Worm (Caenorhabditis elegans) whole organism, L1 larva: ENCODE measurements around the gene Y24D9A.6.

ENCODE experiments used
- C16A3.4 ChIP-seq: fragments of 150-350 bp; optimal IDR thresholded peaks from 2 replicates; lab custom pipeline; 2014; ENCODE audit warnings: missing biosample characterization, missing genetic modification characterization
- Y116A8C.19 ChIP-seq: sonication (generic microtip); optimal IDR thresholded peaks from 2 replicates; lab custom pipeline; 2016; ENCODE audit warnings: missing compliant biosample characterization, missing genetic modification characterization, borderline replicate concordance
- aha-1 ChIP-seq: fragments of 150-350 bp; optimal IDR thresholded peaks from 2 replicates; lab custom pipeline; 2014; ENCODE audit warnings: missing biosample characterization, missing genetic modification characterization
- aly-2 ChIP-seq: fragments of 150-350 bp; optimal IDR thresholded peaks from 2 replicates; lab custom pipeline; 2014; ENCODE audit warnings: missing biosample characterization, missing genetic modification characterization
- ama-1 ChIP-seq: fragments of 150-350 bp; optimal IDR thresholded peaks from 2 replicates; lab custom pipeline; 2014
- ceh-82 ChIP-seq, 3 experiments: fragments of 150-350 bp in 1 of 3; sonication (generic microtip) in 2 of 3; optimal IDR thresholded peaks; 2 replicates each; lab custom pipeline; 2014 to 2017; ENCODE audit warnings: missing biosample characterization in 3 of 3, missing genetic modification characterization in 3 of 3
- dpl-1 ChIP-seq, 3 experiments: fragments of 150-350 bp in 2 of 3; sonication (generic microtip) in 1 of 3; optimal IDR thresholded peaks; 2 replicates each; lab custom pipeline; 2014 to 2017; ENCODE audit warnings: missing biosample characterization in 3 of 3, missing genetic modification characterization in 3 of 3, missing genetic modification reagents in 3 of 3
- dsc-1 ChIP-seq: sonication (generic microtip); optimal IDR thresholded peaks from 2 replicates; lab custom pipeline; 2016; ENCODE audit warnings: mild to moderate bottlenecking, missing genetic modification characterization, missing compliant biosample characterization
- efl-1 ChIP-seq, 4 experiments: fragments of 150-350 bp; optimal IDR thresholded peaks in 3 of 4; peaks in 1 of 4; 1 replicate in 1 of 4; 2 replicates in 3 of 4; lab custom pipeline; 2014; ENCODE audit warnings: missing biosample characterization in 2 of 4, missing genetic modification characterization in 2 of 4, missing genetic modification reagents in 2 of 4
- efl-3 ChIP-seq: fragments of 200-800 bp; sonication (Bioruptor generic); optimal IDR thresholded peaks from 2 replicates; lab custom pipeline; 2018; ENCODE audit warnings: mild to moderate bottlenecking, missing genetic modification characterization, missing compliant biosample characterization
- egl-27 ChIP-seq, 2 experiments: fragments of 150-350 bp in 1 of 2; sonication (generic microtip); optimal IDR thresholded peaks; 3 replicates each; lab custom pipeline; 2017 to 2018; ENCODE audit warnings: missing biosample characterization in 2 of 2, missing genetic modification characterization in 2 of 2, missing genetic modification reagents in 2 of 2
- elt-3 ChIP-seq, 6 experiments: fragments of 150-350 bp in 1 of 6; sonication (generic microtip); optimal IDR thresholded peaks; 2 replicates each; lab custom pipeline; 2017 to 2018; ENCODE audit warnings: missing biosample characterization in 6 of 6, missing genetic modification characterization in 6 of 6, inconsistent platforms in 1 of 6
- ets-5 ChIP-seq: fragments of 200-800 bp; sonication (Bioruptor generic); IDR thresholded peaks from 2 replicates; pipeline ENCODE4 v1.3.6; 2022; ENCODE audit warnings: missing genetic modification characterization, missing compliant biosample characterization
- fkh-10 ChIP-seq: sonication (generic microtip); optimal IDR thresholded peaks from 2 replicates; lab custom pipeline; 2017; ENCODE audit warnings: missing biosample characterization, missing genetic modification reagents, missing genetic modification characterization
- fkh-4 ChIP-seq: sonication (generic microtip); optimal IDR thresholded peaks from 2 replicates; lab custom pipeline; 2016; ENCODE audit warnings: missing compliant biosample characterization, missing genetic modification characterization, borderline replicate concordance
- fkh-8 ChIP-seq: sonication (generic microtip); optimal IDR thresholded peaks from 2 replicates; lab custom pipeline; 2016; ENCODE audit warnings: mild to moderate bottlenecking, missing genetic modification characterization, missing compliant biosample characterization
- grh-1 ChIP-seq: fragments of 200-800 bp; sonication (Bioruptor generic); IDR thresholded peaks from 2 replicates; pipeline ENCODE4 v1.3.6; 2022; ENCODE audit warnings: missing genetic modification reagents, missing genetic modification characterization, missing compliant biosample characterization
- hlh-4 ChIP-seq: sonication (generic microtip); optimal IDR thresholded peaks from 2 replicates; lab custom pipeline; 2016; ENCODE audit warnings: mild to moderate bottlenecking, missing genetic modification characterization, missing compliant biosample characterization
- hpl-2 ChIP-seq: fragments of 150-350 bp; optimal IDR thresholded peaks from 2 replicates; lab custom pipeline; 2014; ENCODE audit warnings: missing biosample characterization, missing genetic modification reagents, missing genetic modification characterization
- irx-1 ChIP-seq: sonication (generic microtip); optimal IDR thresholded peaks from 2 replicates; lab custom pipeline; 2016; ENCODE audit warnings: missing genetic modification characterization, missing compliant biosample characterization
- lin-13 ChIP-seq: fragments of 150-350 bp; optimal IDR thresholded peaks from 2 replicates; lab custom pipeline; 2014; ENCODE audit warnings: missing biosample characterization, missing genetic modification reagents, missing genetic modification characterization
- lin-14 ChIP-seq: fragments of 200-800 bp; sonication (Bioruptor generic); optimal IDR thresholded peaks from 2 replicates; lab custom pipeline; 2018; ENCODE audit warnings: mild to moderate bottlenecking, missing genetic modification characterization, moderate library complexity, missing compliant biosample characterization
- lin-35 ChIP-seq, 2 experiments: fragments of 150-350 bp; optimal IDR thresholded peaks; 2 replicates each; lab custom pipeline; 2014; ENCODE audit warnings: missing biosample characterization in 2 of 2, missing genetic modification characterization in 2 of 2, missing genetic modification reagents in 2 of 2
- lin-39 ChIP-seq: fragments of 150-350 bp; optimal IDR thresholded peaks from 2 replicates; lab custom pipeline; 2014; ENCODE audit warnings: missing biosample characterization, missing genetic modification reagents, missing genetic modification characterization
- lir-3 ChIP-seq: sonication (generic microtip); optimal IDR thresholded peaks from 2 replicates; lab custom pipeline; 2016; ENCODE audit warnings: mild to moderate bottlenecking, missing genetic modification characterization, moderate library complexity, missing compliant biosample characterization; ENCODE audit not compliant: poor library complexity
- mab-9 ChIP-seq: fragments of 200-800 bp; sonication (Bioruptor generic); IDR thresholded peaks from 2 replicates; pipeline ENCODE4 v1.3.6; 2022; ENCODE audit warnings: missing genetic modification reagents, missing genetic modification characterization, missing compliant biosample characterization
- mef-2 ChIP-seq: fragments of 150-350 bp; optimal IDR thresholded peaks from 2 replicates; lab custom pipeline; 2014; ENCODE audit warnings: missing biosample characterization, missing genetic modification characterization
- mep-1 ChIP-seq: fragments of 150-350 bp; optimal IDR thresholded peaks from 2 replicates; lab custom pipeline; 2014; ENCODE audit warnings: missing biosample characterization, missing genetic modification characterization
- nhr-11 ChIP-seq: fragments of 150-350 bp; optimal IDR thresholded peaks from 2 replicates; lab custom pipeline; 2014; ENCODE audit warnings: missing biosample characterization, missing genetic modification characterization
- nhr-12 ChIP-seq: sonication (generic microtip); optimal IDR thresholded peaks from 2 replicates; lab custom pipeline; 2017; ENCODE audit warnings: missing biosample characterization, missing genetic modification characterization
- nhr-19 ChIP-seq: fragments of 200-800 bp; sonication (Bioruptor generic); conservative IDR thresholded peaks from 2 replicates; pipeline ENCODE4 v1.3.6; 2022; ENCODE audit warnings: missing genetic modification characterization, missing compliant biosample characterization
- nhr-237 ChIP-seq: fragments of 150-350 bp; optimal IDR thresholded peaks from 2 replicates; lab custom pipeline; 2014; ENCODE audit warnings: missing biosample characterization, missing genetic modification characterization
- nhr-76 ChIP-seq: sonication (generic microtip); optimal IDR thresholded peaks from 2 replicates; lab custom pipeline; 2017; ENCODE audit warnings: missing biosample characterization, missing genetic modification characterization
- nhr-77 ChIP-seq: fragments of 150-350 bp; optimal IDR thresholded peaks from 2 replicates; lab custom pipeline; 2014; ENCODE audit warnings: missing biosample characterization, missing genetic modification characterization
- nhr-84 ChIP-seq: sonication (generic microtip); optimal IDR thresholded peaks from 2 replicates; lab custom pipeline; 2017; ENCODE audit warnings: missing biosample characterization, missing genetic modification characterization
- nhr-85 ChIP-seq: sonication (generic microtip); peaks from one replicate; lab custom pipeline; 2016; ENCODE audit warnings: missing genetic modification characterization, inconsistent platforms, missing compliant biosample characterization
- nhr-90 ChIP-seq: sonication (generic microtip); optimal IDR thresholded peaks from 2 replicates; lab custom pipeline; 2016; ENCODE audit warnings: mild to moderate bottlenecking, missing genetic modification characterization, missing compliant biosample characterization; ENCODE audit not compliant: poor library complexity
- pax-3 ChIP-seq: fragments of 200-800 bp; sonication (Bioruptor generic); optimal IDR thresholded peaks from 2 replicates; lab custom pipeline; 2018; ENCODE audit warnings: mild to moderate bottlenecking, missing genetic modification characterization, moderate library complexity, missing compliant biosample characterization
- pqm-1 ChIP-seq: sonication (generic microtip); optimal IDR thresholded peaks from 3 replicates; lab custom pipeline; 2017; ENCODE audit warnings: missing biosample characterization, missing genetic modification characterization
- skn-1 ChIP-seq: fragments of 150-350 bp; optimal IDR thresholded peaks from 2 replicates; lab custom pipeline; 2014; ENCODE audit warnings: missing biosample characterization, missing genetic modification characterization
- snu-23 ChIP-seq: sonication (generic microtip); optimal IDR thresholded peaks from 2 replicates; lab custom pipeline; 2016; ENCODE audit warnings: missing genetic modification characterization, missing compliant biosample characterization
- sup-37 ChIP-seq: fragments of 200-800 bp; sonication (Bioruptor generic); optimal IDR thresholded peaks from 2 replicates; lab custom pipeline; 2018; ENCODE audit warnings: mild to moderate bottlenecking, missing genetic modification characterization, missing compliant biosample characterization
- swsn-7 ChIP-seq: sonication (generic microtip); optimal IDR thresholded peaks from 2 replicates; lab custom pipeline; 2016; ENCODE audit warnings: missing genetic modification characterization, missing compliant biosample characterization
- tbx-2 ChIP-seq: sonication (generic microtip); optimal IDR thresholded peaks from 2 replicates; lab custom pipeline; 2016; ENCODE audit warnings: missing genetic modification characterization, missing compliant biosample characterization
- unc-62 ChIP-seq: fragments of 150-350 bp; optimal IDR thresholded peaks from 2 replicates; lab custom pipeline; 2014; ENCODE audit warnings: missing biosample characterization, missing genetic modification reagents, missing genetic modification characterization
- unc-86 ChIP-seq: sonication (generic microtip); optimal IDR thresholded peaks from 2 replicates; lab custom pipeline; 2016; ENCODE audit warnings: missing genetic modification characterization, missing compliant biosample characterization
- vab-15 ChIP-seq: sonication (generic microtip); optimal IDR thresholded peaks from 2 replicates; lab custom pipeline; 2017; ENCODE audit warnings: missing genotype, mild to moderate bottlenecking, missing genetic modification characterization, missing compliant biosample characterization
- zip-4 ChIP-seq: fragments of 200-800 bp; sonication (Bioruptor generic); optimal IDR thresholded peaks from 2 replicates; lab custom pipeline; 2018; ENCODE audit warnings: mild to moderate bottlenecking, missing genetic modification characterization, moderate library complexity, missing compliant biosample characterization
- ztf-11 ChIP-seq, 2 experiments: sonication (generic microtip); optimal IDR thresholded peaks; 2 replicates each; lab custom pipeline; 2016 to 2017; ENCODE audit warnings: missing genetic modification characterization in 2 of 2, missing biosample characterization in 1 of 2, missing compliant biosample characterization in 1 of 2
- ztf-4 ChIP-seq: fragments of 150-350 bp; optimal IDR thresholded peaks from 2 replicates; lab custom pipeline; 2014; ENCODE audit warnings: missing biosample characterization, missing genetic modification characterization

Y24D9A.6 gene

DNA sequence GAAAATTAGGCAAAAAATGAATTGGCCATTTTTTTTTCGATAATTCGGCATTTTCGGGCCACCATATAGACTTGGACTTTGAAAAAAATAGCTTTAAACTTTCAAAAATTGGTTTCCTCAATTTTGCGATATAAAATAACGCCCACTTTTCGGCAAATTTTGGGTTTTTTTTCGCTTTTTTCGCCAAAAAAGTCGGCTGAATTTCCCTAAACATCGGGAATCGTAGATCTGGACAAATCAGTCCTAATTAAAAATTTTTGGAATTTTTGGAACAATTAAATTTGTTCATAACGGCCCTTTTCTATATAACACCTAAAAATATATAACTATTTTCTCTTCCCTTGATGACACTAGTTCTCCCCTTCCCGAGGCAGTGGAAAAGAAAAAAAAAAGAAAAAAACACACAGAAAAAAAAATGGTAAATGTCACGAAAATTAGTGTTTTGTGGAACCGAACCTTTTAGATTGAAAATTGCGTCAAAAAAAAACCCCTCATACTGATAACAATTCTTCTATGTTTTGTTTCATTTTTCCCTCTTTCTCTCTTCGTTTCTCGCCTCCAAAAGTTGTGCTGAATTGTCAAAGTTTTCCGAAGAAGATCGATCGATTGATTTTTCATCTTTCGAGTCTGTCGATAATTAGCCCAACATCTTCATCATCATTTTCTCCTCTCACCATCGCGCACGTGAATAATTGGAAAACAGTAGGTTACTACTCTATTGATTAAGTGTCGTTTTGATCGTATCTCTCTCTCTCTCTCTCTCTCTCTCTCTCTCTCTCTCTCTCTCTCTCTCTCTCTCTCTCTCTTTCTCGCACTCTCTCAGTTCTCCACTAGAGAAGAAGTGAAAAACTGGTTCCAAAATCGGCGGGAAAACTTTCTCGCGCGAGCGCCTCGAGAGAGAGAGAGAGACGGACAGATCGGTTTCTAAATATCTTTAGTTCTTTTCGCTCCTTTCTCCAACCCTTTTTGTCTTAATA, at the start of gene Y24D9A.6:
Y24D9A.6 (minus strand) TSS at position 51 of the 977 bp plus-strand sequence.
- peak in 3 of 6 experiments; percentile 69 to 89 (median 76) for TF ChIP-seq elt-3 (tag; optimal IDR thresholded peaks at IDR 0.05; lab: Kevin White, UChicago)
- TF ChIP-seq ceh-82 (tag; optimal IDR thresholded peaks at IDR 0.05; lab: Kevin White, UChicago) = peak; percentile 20 to 47 (median 37)
- no peak for TF ChIP-seq nhr-12
- TF ChIP-seq hpl-2 (GFP tag; lab: Kevin White, UChicago) = peak; percentile 74
- TF ChIP-seq egl-27 (tag; optimal IDR thresholded peaks at IDR 0.05; lab: Kevin White, UChicago) = peak; percentile 58 to 71
- peak; percentile 56 to 86 for TF ChIP-seq lin-35 (GFP tag; optimal IDR thresholded peaks at IDR 0.05; lab: Kevin White, UChicago)
- no peak for TF ChIP-seq zip-4 (GFP tag; lab: Kevin White, UChicago)
- peak; percentile 73 to 80 for TF ChIP-seq efl-1 (optimal IDR thresholded peaks at IDR 0.05; lab: Kevin White, UChicago)
- peak; percentile 3 to 92 for TF ChIP-seq efl-1 (GFP tag; optimal IDR thresholded peaks at IDR 0.05 in 1 of 2; lab: Kevin White, UChicago)
- TF ChIP-seq ama-1 (lab: Kevin White, UChicago) = peak; percentile 50
- TF ChIP-seq nhr-76 (tag; lab: Kevin White, UChicago) = no peak
- TF ChIP-seq ztf-4 (tag; lab: Kevin White, UChicago) = peak; percentile 68
- peak; percentile 100 for TF ChIP-seq nhr-85 (tag; lab: Kevin White, UChicago)
- no peak for TF ChIP-seq unc-86 (tag; lab: Kevin White, UChicago)
- TF ChIP-seq sup-37 (GFP tag; lab: Kevin White, UChicago) = no peak
- TF ChIP-seq fkh-8 (tag; lab: Kevin White, UChicago) = no peak
- peak; percentile 61 for TF ChIP-seq nhr-77 (tag; lab: Kevin White, UChicago)
- no peak for TF ChIP-seq fkh-4 (tag; lab: Kevin White, UChicago)
- TF ChIP-seq mab-9 (GFP tag; lab: Robert Waterston, UW) = peak; percentile 59
- peak; percentile 80 for TF ChIP-seq irx-1 (tag; lab: Kevin White, UChicago)
- TF ChIP-seq pax-3 (tag; lab: Kevin White, UChicago) = peak; percentile 4
- peak; percentile 94 for TF ChIP-seq nhr-90
- TF ChIP-seq ztf-11 (tag; optimal IDR thresholded peaks at IDR 0.05; lab: Kevin White, UChicago) = no peak
- TF ChIP-seq snu-23 (GFP tag; lab: Kevin White, UChicago) = peak; percentile 63
- TF ChIP-seq nhr-11 (tag; lab: Kevin White, UChicago) = peak; percentile 68
- no peak for TF ChIP-seq pqm-1 (tag; lab: Kevin White, UChicago)
- no peak for TF ChIP-seq hlh-4 (tag; lab: Kevin White, UChicago)
- TF ChIP-seq mef-2 (tag; lab: Kevin White, UChicago) = no peak
- peak; percentile 57 for TF ChIP-seq nhr-237 (tag; lab: Kevin White, UChicago)
- no peak for TF ChIP-seq Y116A8C.19 (tag; lab: Kevin White, UChicago)
- peak; percentile 100 for TF ChIP-seq grh-1 (GFP tag; lab: Robert Waterston, UW)
- TF ChIP-seq unc-62 (GFP tag; lab: Kevin White, UChicago) = no peak
- peak; percentile 72 for TF ChIP-seq C16A3.4 (tag; lab: Kevin White, UChicago)
- TF ChIP-seq aha-1 (tag; lab: Kevin White, UChicago) = no peak
- TF ChIP-seq mep-1 = peak; percentile 78
- peak; percentile 74 for TF ChIP-seq lin-39 (tag; lab: Kevin White, UChicago)
- TF ChIP-seq swsn-7 (tag; lab: Kevin White, UChicago) = peak; percentile 43
- TF ChIP-seq vab-15 = peak; percentile 66
- TF ChIP-seq dpl-1 (GFP tag; optimal IDR thresholded peaks at IDR 0.05; lab: Kevin White, UChicago) = peak; percentile 60 to 75 (median 69)
- peak; percentile 73 for TF ChIP-seq lin-13
- peak; percentile 57 for TF ChIP-seq skn-1 (tag; lab: Kevin White, UChicago)
- no peak for TF ChIP-seq ets-5 (GFP tag; lab: Robert Waterston, UW)
- TF ChIP-seq tbx-2 = peak; percentile 64
- TF ChIP-seq lir-3 (tag; lab: Kevin White, UChicago) = peak; percentile 16
- TF ChIP-seq lin-14 = peak; percentile 95
- TF ChIP-seq nhr-84 (tag; lab: Kevin White, UChicago) = no peak
- TF ChIP-seq efl-3 (GFP tag; lab: Kevin White, UChicago) = peak; percentile 96
- TF ChIP-seq fkh-10 (GFP tag; lab: Kevin White, UChicago) = no peak
- peak; percentile 41 for TF ChIP-seq aly-2
- TF ChIP-seq dsc-1 (tag; lab: Kevin White, UChicago) = no peak
- TF ChIP-seq nhr-19 = peak; percentile 89
